Fruit fly (Drosophila melanogaster): ENCODE data around the gene Naa20A.

- TF ChIP-seq Sox102F (GFP tag; optimal IDR thresholded peaks at IDR 0.05), result no peak
- TF ChIP-seq CG8319 (GFP tag; optimal IDR thresholded peaks at IDR 0.05), result no peak
- TF ChIP-seq CG11294 (GFP tag; IDR thresholded peaks at IDR 0.05), result no peak
Observed at dm6 chrX:19595862-19596261, 27.0 kb downstream of the Naa20A start.

Measured in whole organism, prepupa.